Fruit fly (Drosophila melanogaster) whole organism, prepupa: ENCODE results near the gene Pex23.
A peak's percentile ranks its signal among the peaks of the same experiment; 100 is the strongest.

Experiments used
- Blimp-1 ChIP-seq: fragments of 200-800 bp; sonication (Bioruptor generic); optimal IDR thresholded peaks from 3 replicates; lab custom pipeline; 2017; ENCODE audit warnings: missing biosample characterization, missing genetic modification characterization, mild to moderate bottlenecking, moderate library complexity, missing genetic modification reagents
- CG10631 ChIP-seq: fragments of 200-800 bp; sonication (Bioruptor generic); optimal IDR thresholded peaks from 2 replicates; lab custom pipeline; 2016; ENCODE audit warnings: missing biosample characterization, missing genetic modification characterization
- CG10669 ChIP-seq: fragments of 200-800 bp; sonication (Bioruptor generic); optimal IDR thresholded peaks from 3 replicates; lab custom pipeline; 2018; ENCODE audit warnings: missing biosample characterization, mild to moderate bottlenecking, missing genetic modification characterization, moderate library complexity
- CG11762 ChIP-seq: fragments of 200-800 bp; sonication (Bioruptor generic); optimal IDR thresholded peaks from 3 replicates; lab custom pipeline; 2016; ENCODE audit warnings: missing biosample characterization, missing genetic modification characterization; ENCODE audit not compliant: insufficient read depth
- CG11902 ChIP-seq: fragments of 200-800 bp; sonication (Bioruptor generic); optimal IDR thresholded peaks from 3 replicates; lab custom pipeline; 2016; ENCODE audit warnings: missing biosample characterization, missing genetic modification characterization
- CG15336 ChIP-seq: fragments of 200-800 bp; sonication (Bioruptor generic); IDR thresholded peaks from 2 replicates; pipeline ENCODE4 v1.3.6; 2022; ENCODE audit warnings: missing biosample characterization, missing genetic modification characterization
- CG1621 ChIP-seq: fragments of 200-800 bp; sonication (Bioruptor generic); optimal IDR thresholded peaks from 3 replicates; lab custom pipeline; 2018; ENCODE audit warnings: missing biosample characterization, mild to moderate bottlenecking, missing genetic modification characterization
- CG3032 ChIP-seq: fragments of 200-800 bp; optimal IDR thresholded peaks from 2 replicates; lab custom pipeline; 2019; ENCODE audit warnings: missing biosample characterization, mild to moderate bottlenecking, missing genetic modification characterization, moderate library complexity
- CG31627 ChIP-seq: fragments of 200-800 bp; sonication (Bioruptor generic); optimal IDR thresholded peaks from 3 replicates; lab custom pipeline; 2016; ENCODE audit warnings: missing biosample characterization, missing genetic modification characterization
- CG32006 ChIP-seq: fragments of 200-800 bp; sonication (Bioruptor generic); optimal IDR thresholded peaks from 3 replicates; lab custom pipeline; 2017; ENCODE audit warnings: missing biosample characterization, mild to moderate bottlenecking, missing genetic modification characterization
- CG34406 ChIP-seq: fragments of 200-800 bp; sonication (Bioruptor generic); optimal IDR thresholded peaks from 3 replicates; lab custom pipeline; 2016; ENCODE audit warnings: missing biosample characterization, missing genetic modification characterization
- CG3919 ChIP-seq: fragments of 200-800 bp; sonication (Bioruptor generic); optimal IDR thresholded peaks from 3 replicates; lab custom pipeline; 2016; ENCODE audit warnings: missing biosample characterization, missing genetic modification characterization
- CG6163 ChIP-seq: fragments of 200-800 bp; sonication (Bioruptor generic); IDR thresholded peaks from 3 replicates; pipeline ENCODE4 v1.3.6; 2022; ENCODE audit warnings: missing biosample characterization, missing genetic modification characterization
- CG6276 ChIP-seq: fragments of 200-800 bp; sonication (Bioruptor generic); optimal IDR thresholded peaks from 2 replicates; lab custom pipeline; 2017; ENCODE audit warnings: missing biosample characterization, mild to moderate bottlenecking, missing genetic modification characterization
- CG6792 ChIP-seq: fragments of 200-800 bp; sonication (Bioruptor generic); optimal IDR thresholded peaks from 3 replicates; lab custom pipeline; 2016; ENCODE audit warnings: missing biosample characterization, missing genetic modification characterization
- CG6808 ChIP-seq: fragments of 200-800 bp; sonication (Bioruptor generic); optimal IDR thresholded peaks from 3 replicates; lab custom pipeline; 2017; ENCODE audit warnings: missing biosample characterization, missing genetic modification characterization, mild to moderate bottlenecking, moderate library complexity, missing genetic modification reagents
- CG6854 ChIP-seq: fragments of 200-800 bp; sonication (Bioruptor generic); optimal IDR thresholded peaks from 2 replicates; lab custom pipeline; 2017; ENCODE audit warnings: missing biosample characterization, mild to moderate bottlenecking, missing genetic modification characterization
- CG7368 ChIP-seq: fragments of 200-800 bp; sonication (Bioruptor generic); optimal IDR thresholded peaks from 3 replicates; lab custom pipeline; 2016; ENCODE audit warnings: missing biosample characterization, missing genetic modification characterization
- CG8119 ChIP-seq: fragments of 200-800 bp; sonication (Bioruptor generic); IDR thresholded peaks from 3 replicates; pipeline ENCODE4 v1.3.6; 2022; ENCODE audit warnings: missing biosample characterization, missing genetic modification characterization
- CG8632 ChIP-seq: fragments of 200-800 bp; sonication (Bioruptor generic); optimal IDR thresholded peaks from 3 replicates; lab custom pipeline; 2016; ENCODE audit warnings: missing biosample characterization, missing genetic modification characterization
- CG9139 ChIP-seq: fragments of 200-800 bp; sonication (Bioruptor generic); optimal IDR thresholded peaks from 3 replicates; lab custom pipeline; 2017; ENCODE audit warnings: missing biosample characterization, mild to moderate bottlenecking, missing genetic modification characterization
- Eip75B ChIP-seq: fragments of 200-800 bp; sonication (Bioruptor generic); optimal IDR thresholded peaks from 3 replicates; lab custom pipeline; 2016; ENCODE audit warnings: missing biosample characterization, missing genetic modification characterization
- Eip78C ChIP-seq: fragments of 200-800 bp; sonication (Bioruptor generic); peaks from one replicate; lab custom pipeline; 2016; ENCODE audit warnings: missing biosample characterization, missing genetic modification characterization
- Ets21C ChIP-seq: fragments of 200-800 bp; sonication (Bioruptor generic); optimal IDR thresholded peaks from 3 replicates; lab custom pipeline; 2016; ENCODE audit warnings: missing biosample characterization, missing genetic modification characterization
- Ets96B ChIP-seq: fragments of 200-800 bp; optimal IDR thresholded peaks from 2 replicates; lab custom pipeline; 2019; ENCODE audit warnings: missing biosample characterization, mild to moderate bottlenecking, missing genetic modification characterization, moderate library complexity
- Gug ChIP-seq: fragments of 200-800 bp; sonication (Bioruptor generic); IDR thresholded peaks from 2 replicates; pipeline ENCODE4 v1.3.6; 2022; ENCODE audit warnings: missing biosample characterization, missing genetic modification characterization
- Hr38 ChIP-seq: sonication (Bioruptor generic); optimal IDR thresholded peaks from 2 replicates; lab custom pipeline; 2016; ENCODE audit warnings: missing biosample characterization, missing genetic modification characterization
- Hr39 ChIP-seq: fragments of 200-800 bp; sonication (Bioruptor generic); optimal IDR thresholded peaks from 2 replicates; lab custom pipeline; 2016; ENCODE audit warnings: missing biosample characterization, missing genetic modification characterization
- Hr4 ChIP-seq: fragments of 200-800 bp; sonication (Bioruptor generic); optimal IDR thresholded peaks from 3 replicates; lab custom pipeline; 2016; ENCODE audit warnings: missing biosample characterization, missing genetic modification characterization
- Lpt ChIP-seq: fragments of 200-800 bp; sonication (Bioruptor generic); optimal IDR thresholded peaks from 3 replicates; lab custom pipeline; 2016; ENCODE audit warnings: missing biosample characterization, missing genetic modification characterization
- Sox102F ChIP-seq: fragments of 200-800 bp; sonication (Bioruptor generic); optimal IDR thresholded peaks from 2 replicates; lab custom pipeline; 2016; ENCODE audit warnings: missing biosample characterization, mild to moderate bottlenecking, missing genetic modification characterization
- Sox14 ChIP-seq: fragments of 200-800 bp; sonication (Bioruptor generic); optimal IDR thresholded peaks from 3 replicates; lab custom pipeline; 2016; ENCODE audit warnings: missing biosample characterization, missing genetic modification characterization
- Sox15 ChIP-seq: fragments of 200-800 bp; sonication (Bioruptor generic); optimal IDR thresholded peaks from 3 replicates; lab custom pipeline; 2016; ENCODE audit warnings: missing biosample characterization, missing genetic modification characterization
- achi ChIP-seq: fragments of 200-800 bp; sonication (Bioruptor generic); optimal IDR thresholded peaks from 3 replicates; lab custom pipeline; 2016; ENCODE audit warnings: missing biosample characterization, missing genetic modification characterization
- cyc ChIP-seq: fragments of 200-800 bp; sonication (Bioruptor generic); optimal IDR thresholded peaks from 3 replicates; lab custom pipeline; 2016; ENCODE audit warnings: missing biosample characterization, missing genetic modification characterization
- dac ChIP-seq: fragments of 200-800 bp; sonication (Bioruptor generic); optimal IDR thresholded peaks from 2 replicates; lab custom pipeline; 2017; ENCODE audit warnings: missing biosample characterization, mild to moderate bottlenecking, missing genetic modification characterization
- fd85E ChIP-seq: fragments of 200-800 bp; sonication (Bioruptor generic); optimal IDR thresholded peaks from 3 replicates; lab custom pipeline; 2016; ENCODE audit warnings: missing biosample characterization, missing genetic modification characterization
- fkh ChIP-seq: fragments of 200-800 bp; sonication (Bioruptor generic); optimal IDR thresholded peaks from 3 replicates; lab custom pipeline; 2017; ENCODE audit warnings: missing biosample characterization, mild to moderate bottlenecking, missing genetic modification characterization, moderate library complexity
- lz ChIP-seq: fragments of 200-800 bp; sonication (Bioruptor generic); optimal IDR thresholded peaks from 3 replicates; lab custom pipeline; 2016; ENCODE audit warnings: missing biosample characterization, missing genetic modification characterization
- pdm3 ChIP-seq: fragments of 200-800 bp; sonication (Bioruptor generic); optimal IDR thresholded peaks from 3 replicates; lab custom pipeline; 2016; ENCODE audit warnings: missing biosample characterization, missing genetic modification characterization
- salr ChIP-seq, 2 experiments: fragments of 200-800 bp; sonication (Bioruptor generic); optimal IDR thresholded peaks; 3 replicates each; lab custom pipeline; 2016 to 2018; ENCODE audit warnings: missing biosample characterization in 2 of 2, missing genetic modification characterization in 2 of 2, mild to moderate bottlenecking in 1 of 2
- ss ChIP-seq, 2 experiments: fragments of 200-800 bp; sonication (Bioruptor generic); optimal IDR thresholded peaks; 2 replicates in 1 of 2; 3 replicates in 1 of 2; lab custom pipeline; 2017 to 2018; ENCODE audit warnings: mild to moderate bottlenecking in 2 of 2, missing biosample characterization in 2 of 2, missing genetic modification characterization in 2 of 2, moderate library complexity in 1 of 2
- svp ChIP-seq: fragments of 200-800 bp; sonication (Bioruptor generic); peaks from one replicate; lab custom pipeline; 2016; ENCODE audit warnings: missing biosample characterization, missing genetic modification characterization
- topi ChIP-seq: fragments of 200-800 bp; sonication (Bioruptor generic); optimal IDR thresholded peaks from 3 replicates; lab custom pipeline; 2016; ENCODE audit warnings: missing biosample characterization, missing genetic modification characterization

The Pex23 gene

dm6 chr3L:20320652-20321051 lies 18.7 kb upstream of the Pex23 start, which contains the start of gene Spn77Bb:
TSS of gene Spn77Bb (plus strand) at chr3L:20320952.
- TF ChIP-seq CG15336 (GFP tag; lab: Robert Waterston, UW) (no peak), CG6854 (GFP tag; lab: Kevin White, UChicago) (no peak), CG8632 (GFP tag; lab: Kevin White, UChicago) (no peak)

DNA sequence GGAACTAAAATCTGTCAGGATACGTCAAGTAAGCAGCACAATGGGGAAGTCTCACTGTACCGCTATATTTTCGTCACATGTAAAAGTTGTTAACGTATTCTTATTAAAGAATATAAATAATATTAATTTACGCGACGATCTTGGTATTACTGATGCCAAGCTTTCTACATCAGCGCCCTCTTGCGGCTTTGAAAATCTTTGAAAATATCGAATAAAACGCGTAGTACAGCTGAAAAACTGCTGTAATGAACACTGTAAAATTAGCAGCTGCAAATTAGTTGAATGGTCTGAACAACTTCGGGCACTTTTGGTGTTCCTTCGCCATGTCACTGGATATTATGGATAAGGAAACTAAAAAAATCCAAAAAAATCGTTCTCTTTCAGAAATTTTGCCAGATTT lies 18.1 kb upstream of the Pex23 start:
- no peak for TF ChIP-seq Sox15 (GFP tag; lab: Kevin White, UChicago)
- no peak for TF ChIP-seq Lpt
- TF ChIP-seq CG11762 (GFP tag; lab: Kevin White, UChicago) = no peak
- no peak for TF ChIP-seq Eip75B (GFP tag; lab: Kevin White, UChicago)
- TF ChIP-seq dac (GFP tag; lab: Kevin White, UChicago) = no peak
- no peak for TF ChIP-seq Blimp-1 (GFP tag; lab: Kevin White, UChicago)
- no peak for TF ChIP-seq CG3919

dm6 chr3L:20317751-20318150 lies 15.8 kb upstream of the Pex23 start:
- TF ChIP-seq svp (GFP tag; lab: Kevin White, UChicago) (peak; percentile 69), topi (no peak), Eip75B (GFP tag; lab: Kevin White, UChicago) (no peak), pdm3 (GFP tag; lab: Kevin White, UChicago) (no peak), Ets96B (tag; lab: Kevin White, UChicago) (no peak)
- TF ChIP-seq, all 60 proteins: peak for 1

DNA sequence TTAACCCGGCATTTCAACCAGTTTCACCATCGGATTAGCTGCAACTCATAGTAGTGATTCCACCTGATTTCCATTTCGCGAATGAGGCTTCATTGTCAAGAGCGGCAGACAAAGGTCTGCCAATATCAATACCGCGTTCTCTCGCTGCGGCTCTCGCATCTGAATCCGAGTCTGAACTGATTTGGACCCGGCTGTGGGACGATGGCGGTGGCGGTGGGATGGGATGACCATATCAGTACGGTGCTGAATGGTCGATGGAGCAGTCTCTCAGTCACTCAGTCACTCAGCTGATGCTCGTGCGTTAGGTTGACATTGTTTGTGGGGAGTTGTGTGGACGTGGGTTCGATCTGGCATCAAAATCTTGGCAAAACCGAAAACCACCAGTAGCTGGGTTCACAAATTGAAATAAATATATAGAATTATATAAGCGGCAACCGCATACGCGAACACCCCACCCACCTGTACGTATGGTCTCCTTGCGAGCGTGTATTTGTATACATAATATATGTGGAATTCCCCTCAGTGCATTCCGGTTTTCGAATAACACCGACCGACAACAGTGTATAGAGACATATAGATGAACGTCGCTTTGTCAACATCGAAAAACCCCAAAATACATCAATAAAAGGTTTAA lies 15.1 kb upstream of the Pex23 start, which contains the start of gene Spn77Ba:
TSS of gene Spn77Ba (plus strand) at position 235 of the 634 bp plus-strand sequence.
- TF ChIP-seq CG1621 (peak; percentile 53), Blimp-1 (GFP tag; lab: Kevin White, UChicago) (no peak), lz (GFP tag; lab: Kevin White, UChicago) (no peak), CG9139 (GFP tag; lab: Kevin White, UChicago) (peak; percentile 49), CG6792 (GFP tag; lab: Kevin White, UChicago) (no peak), CG8632 (GFP tag; lab: Kevin White, UChicago) (peak; percentile 11), CG6276 (GFP tag; lab: Kevin White, UChicago) (no peak), CG32006 (no peak), dac (GFP tag; lab: Kevin White, UChicago) (no peak), Hr39 (GFP tag; lab: Kevin White, UChicago) (no peak), salr (GFP tag; optimal IDR thresholded peaks at IDR 0.05; lab: Kevin White, UChicago) (no peak), topi (no peak), Eip78C (GFP tag; lab: Kevin White, UChicago) (peak; percentile 78), fkh (GFP tag; lab: Kevin White, UChicago) (no peak), CG6808 (peak; percentile 44), CG6163 (GFP tag; lab: Robert Waterston, UW) (peak; percentile 68; the same call in 2 of the 3 replicates), CG15336 (GFP tag; lab: Robert Waterston, UW) (no peak), CG8119 (no peak), cyc (no peak), CG10669 (no peak), CG11762 (GFP tag; lab: Kevin White, UChicago) (no peak), CG11902 (GFP tag; lab: Kevin White, UChicago) (no peak), achi (peak; percentile 20), CG10631 (GFP tag; lab: Kevin White, UChicago) (no peak), Lpt (peak; percentile 8), CG3032 (tag; lab: Kevin White, UChicago) (no peak), CG6854 (GFP tag; lab: Kevin White, UChicago) (peak; percentile 58), svp (GFP tag; lab: Kevin White, UChicago) (peak; percentile 89), Ets21C (GFP tag; lab: Kevin White, UChicago) (no peak), Sox14 (GFP tag; lab: Kevin White, UChicago) (peak; percentile 42), Sox102F (peak; percentile 23), Hr4 (GFP tag; lab: Kevin White, UChicago) (no peak), Gug (GFP tag; lab: Robert Waterston, UW) (no peak), ss (GFP tag; optimal IDR thresholded peaks at IDR 0.05; lab: Kevin White, UChicago) (peak; percentile 62 to 71), Ets96B (tag; lab: Kevin White, UChicago) (no peak), CG7368 (GFP tag; lab: Kevin White, UChicago) (peak; percentile 42), CG34406 (GFP tag; lab: Kevin White, UChicago) (no peak), CG31627 (no peak), Hr38 (GFP tag; lab: Kevin White, UChicago) (no peak), fd85E (GFP tag; lab: Kevin White, UChicago) (no peak)
